Worm (Caenorhabditis elegans): Measurements from ENCODE around the gene trxr-1.
A peak's percentile ranks its signal among the peaks of the same experiment; 100 is the strongest.

The trxr-1 gene

DNA sequence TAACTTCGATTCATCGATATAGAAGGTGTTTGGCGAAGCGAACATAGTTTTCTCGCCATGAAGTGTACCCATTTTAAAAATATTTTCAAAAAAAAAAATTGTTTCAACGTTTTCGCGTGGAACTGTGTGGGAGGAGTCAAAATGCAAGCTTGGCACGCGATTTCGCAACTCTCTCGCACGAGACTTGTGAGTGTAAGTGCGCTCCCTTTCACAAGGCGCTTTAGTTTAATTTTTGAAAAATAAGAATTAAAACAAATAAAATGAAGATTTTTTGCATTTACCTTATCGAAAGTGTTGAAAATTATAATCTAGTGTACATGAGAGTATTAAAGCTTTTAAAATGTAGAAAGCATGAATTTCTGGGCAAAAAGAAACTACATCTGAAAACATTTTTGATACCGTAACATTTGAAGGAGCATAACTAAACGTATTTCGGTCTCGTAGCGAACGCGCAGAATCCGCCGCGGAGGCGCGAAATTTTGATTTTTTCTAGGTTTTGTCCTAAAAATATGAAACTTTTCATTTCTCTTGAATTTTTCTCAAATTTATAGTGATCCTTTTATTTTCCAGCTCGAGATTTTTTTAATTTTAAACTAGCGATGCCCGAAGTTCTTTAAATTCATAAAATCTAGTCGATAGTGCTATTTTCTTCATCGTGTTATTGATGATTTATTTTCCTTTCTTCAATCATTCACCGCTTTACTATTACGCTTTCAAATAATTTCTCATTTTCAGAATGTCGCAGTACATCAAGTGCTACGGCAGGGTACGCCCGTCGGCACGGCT, 27.9 kb downstream of the trxr-1 start, which contains the start of the genes cogc-2 and klp-18:
Gene cogc-2 (minus strand): TSS at position 105 of the 786 bp plus-strand sequence.
Gene klp-18 (plus strand): TSS at position 736 of the 786 bp plus-strand sequence.
- TF ChIP-seq sea-2 (GFP tag; optimal IDR thresholded peaks at IDR 0.05) (no peak), pqm-1 (tag; optimal IDR thresholded peaks at IDR 0.05) (peak; percentile 36), lin-39 (tag; optimal IDR thresholded peaks at IDR 0.05) (peak; percentile 32), ZK546.5 (tag; optimal IDR thresholded peaks at IDR 0.05) (no peak), nhr-11 (tag; optimal IDR thresholded peaks at IDR 0.05) (no peak), elt-1 (tag; optimal IDR thresholded peaks at IDR 0.05) (no peak), nhr-23 (tag; optimal IDR thresholded peaks at IDR 0.05) (peak; percentile 85), ceh-9 (tag; optimal IDR thresholded peaks at IDR 0.05) (no peak), elt-2 (tag; optimal IDR thresholded peaks at IDR 0.05) (peak; percentile 47), lin-15B (tag; optimal IDR thresholded peaks at IDR 0.05) (peak; percentile 89), nhr-43 (tag; optimal IDR thresholded peaks at IDR 0.05; ENCODE audit: poor library complexity, severe bottlenecking) (peak; percentile 79), hmg-11 (tag; optimal IDR thresholded peaks at IDR 0.05) (peak; percentile 91), ceh-28 (tag; optimal IDR thresholded peaks at IDR 0.05) (peak; percentile 39), ama-1 (optimal IDR thresholded peaks at IDR 0.05) (no peak), jun-1 (tag; optimal IDR thresholded peaks at IDR 0.05) (peak; percentile 27), fos-1 (tag; optimal IDR thresholded peaks at IDR 0.05) (no peak), unc-39 (tag; optimal IDR thresholded peaks at IDR 0.05) (no peak), mml-1 (tag; optimal IDR thresholded peaks at IDR 0.05) (no peak), pha-4 (tag; optimal IDR thresholded peaks at IDR 0.05) (peak; percentile 93), zag-1 (tag; optimal IDR thresholded peaks at IDR 0.05) (no peak), mdl-1 (tag; optimal IDR thresholded peaks at IDR 0.05) (no peak), ceh-82 (tag; optimal IDR thresholded peaks at IDR 0.05) (peak; percentile 30), nhr-237 (tag; optimal IDR thresholded peaks at IDR 0.05) (no peak), egl-27 (tag; optimal IDR thresholded peaks at IDR 0.05) (no peak), fkh-10 (GFP tag; optimal IDR thresholded peaks at IDR 0.05) (peak; percentile 38), daf-12 (tag; optimal IDR thresholded peaks at IDR 0.05) (no peak), unc-62 (GFP tag; optimal IDR thresholded peaks at IDR 0.05) (no peak), elt-3 (tag; optimal IDR thresholded peaks at IDR 0.05) (no peak), nhr-77 (tag; optimal IDR thresholded peaks at IDR 0.05) (no peak), ztf-11 (tag; optimal IDR thresholded peaks at IDR 0.05) (no peak), eor-1 (tag; optimal IDR thresholded peaks at IDR 0.05) (no peak), skn-1 (tag; optimal IDR thresholded peaks at IDR 0.05) (peak; percentile 87), nhr-28 (tag; optimal IDR thresholded peaks at IDR 0.05) (no peak), nhr-76 (tag; optimal IDR thresholded peaks at IDR 0.05) (no peak), snpc-4 (tag; optimal IDR thresholded peaks at IDR 0.05) (peak; percentile 83), fkh-2 (tag; optimal IDR thresholded peaks at IDR 0.05) (no peak), ztf-4 (tag; optimal IDR thresholded peaks at IDR 0.05) (no peak), nfya-1 (tag; optimal IDR thresholded peaks at IDR 0.05; ENCODE audit: insufficient read depth) (peak; percentile 88), nhr-67 (tag; optimal IDR thresholded peaks at IDR 0.05) (no peak), egl-5 (tag; optimal IDR thresholded peaks at IDR 0.05) (peak; percentile 79), aly-2 (tag; optimal IDR thresholded peaks at IDR 0.05) (no peak), ceh-16 (tag; optimal IDR thresholded peaks at IDR 0.05) (no peak), nhr-12 (tag; optimal IDR thresholded peaks at IDR 0.05) (no peak), tbx-2 (tag; optimal IDR thresholded peaks at IDR 0.05) (peak; percentile 30), nhr-25 (tag; optimal IDR thresholded peaks at IDR 0.05) (peak; percentile 80), lsy-12 (tag; optimal IDR thresholded peaks at IDR 0.05) (peak; percentile 68), R02D3.7 (tag; optimal IDR thresholded peaks at IDR 0.05) (peak; percentile 58)

All from whole organism, L3 larva.